Worm (Caenorhabditis elegans) whole organism, late embryonic: Measurements from ENCODE around the gene math-42.
"Not testable (repeated sequence)": the region's sequence is repeated elsewhere in the genome, so short reads cannot be mapped to it uniquely, and the experiment has no call there.

Source experiments
- T23F11.4 ChIP-seq: fragments of 200-800 bp; sonication (Bioruptor generic); optimal IDR thresholded peaks from 2 replicates; lab custom pipeline; 2018; ENCODE audit warnings: mild to moderate bottlenecking, missing genetic modification characterization, missing compliant biosample characterization
- ceh-14 ChIP-seq: sonication (generic microtip); optimal IDR thresholded peaks from 2 replicates; lab custom pipeline; 2016; ENCODE audit warnings: missing genotype, missing genetic modification characterization, missing compliant biosample characterization
- ceh-6 ChIP-seq: fragments of 200-800 bp; sonication (Bioruptor generic); optimal IDR thresholded peaks from 2 replicates; lab custom pipeline; 2018; ENCODE audit warnings: mild to moderate bottlenecking, missing genetic modification characterization, missing compliant biosample characterization

math-42 gene

ce11 chrII:2153708-2154107, 54.0 kb downstream of the math-42 start, which contains the start of gene math-18:
Gene math-18, plus strand, starts transcription at chrII:2154008.
- TF ChIP-seq ceh-6 (GFP tag; lab: Kevin White, UChicago); ceh-14 (tag; lab: Kevin White, UChicago); T23F11.4 (GFP tag; lab: Kevin White, UChicago): not testable (repeated sequence)
